Fruit fly (Drosophila melanogaster): Measurements from ENCODE around the gene CG9399.
A peak's percentile ranks its signal among the peaks of the same experiment; 100 is the strongest.

CG9399 gene

dm6 chr3R:9527907-9528842 lies 45.8 kb downstream of the CG9399 start (continued):
- peak; percentile 88 for TF ChIP-seq vri (GFP tag; optimal IDR thresholded peaks at IDR 0.05)
- peak; percentile 91 for TF ChIP-seq topi (GFP tag; optimal IDR thresholded peaks at IDR 0.05)
- TF ChIP-seq spab (GFP tag; optimal IDR thresholded peaks at IDR 0.05): peak; percentile 75
- peak; percentile 88 for TF ChIP-seq net (GFP tag; optimal IDR thresholded peaks at IDR 0.05)
- TF ChIP-seq Lpt (GFP tag; optimal IDR thresholded peaks at IDR 0.05): peak; percentile 76
- TF ChIP-seq svp (GFP tag): peak; percentile 94
- TF ChIP-seq salr (GFP tag; optimal IDR thresholded peaks at IDR 0.05): peak in 1 of 2 experiments; percentile 55
- peak; percentile 87 for TF ChIP-seq OdsH (GFP tag; optimal IDR thresholded peaks at IDR 0.05)
- peak; percentile 28 for TF ChIP-seq fd59A (GFP tag; optimal IDR thresholded peaks at IDR 0.05)
- no peak for TF ChIP-seq CG9139 (GFP tag; optimal IDR thresholded peaks at IDR 0.05)
- peak; percentile 94 for TF ChIP-seq CG3919 (GFP tag; optimal IDR thresholded peaks at IDR 0.05)
- no peak for TF ChIP-seq CG1621 (tag; optimal IDR thresholded peaks at IDR 0.05)
- TF ChIP-seq Eip75B (GFP tag; optimal IDR thresholded peaks at IDR 0.05): no peak
- peak; percentile 85 for TF ChIP-seq CG8319 (GFP tag; optimal IDR thresholded peaks at IDR 0.05)
- no peak for TF ChIP-seq Smox (GFP tag; optimal IDR thresholded peaks at IDR 0.05)
- TF ChIP-seq CG6163 (GFP tag; IDR thresholded peaks at IDR 0.05): peak; percentile 97
- no peak for TF ChIP-seq Hr4 (GFP tag; optimal IDR thresholded peaks at IDR 0.05)

Measured in whole organism, prepupa.